Fruit fly (Drosophila melanogaster) whole organism, pupa: Measurements from ENCODE around the gene CG15546.

Experiments used
- CG10348 ChIP-seq: fragments of 200-800 bp; sonication (Bioruptor generic); IDR thresholded peaks from 2 replicates; pipeline ENCODE4 v1.3.6; 2022; ENCODE audit warnings: missing biosample characterization, missing genetic modification characterization
- CG12605 ChIP-seq: fragments of 200-800 bp; sonication (Bioruptor generic); IDR thresholded peaks from 2 replicates; pipeline ENCODE4 v1.3.6; 2022; ENCODE audit warnings: missing biosample characterization, missing genetic modification characterization
- CG13204 ChIP-seq: fragments of 200-800 bp; sonication (Bioruptor generic); optimal IDR thresholded peaks from 2 replicates; lab custom pipeline; 2018; ENCODE audit warnings: missing biosample characterization, mild to moderate bottlenecking, missing genetic modification characterization, moderate library complexity
- CG14655 ChIP-seq: fragments of 200-800 bp; sonication (Bioruptor generic); optimal IDR thresholded peaks from 3 replicates; lab custom pipeline; 2017; ENCODE audit warnings: mild to moderate bottlenecking, missing biosample characterization, missing genetic modification reagents, missing genetic modification characterization
- CG15710 ChIP-seq: fragments of 200-800 bp; sonication (Bioruptor generic); optimal IDR thresholded peaks from 2 replicates; lab custom pipeline; 2018; ENCODE audit warnings: missing biosample characterization, mild to moderate bottlenecking, missing genetic modification characterization, moderate library complexity
- CG17806 ChIP-seq: fragments of 200-800 bp; sonication (Bioruptor generic); optimal IDR thresholded peaks from 2 replicates; lab custom pipeline; 2018; ENCODE audit warnings: missing biosample characterization, mild to moderate bottlenecking, missing genetic modification characterization, moderate library complexity
- CG32121 ChIP-seq: fragments of 200-800 bp; sonication (Bioruptor generic); IDR thresholded peaks from 2 replicates; pipeline ENCODE4 v1.3.6; 2022; ENCODE audit warnings: missing biosample characterization, missing genetic modification characterization
- CG34367 ChIP-seq: fragments of 200-800 bp; sonication (Bioruptor generic); optimal IDR thresholded peaks from 2 replicates; lab custom pipeline; 2018; ENCODE audit warnings: missing biosample characterization, mild to moderate bottlenecking, missing genetic modification characterization
- CG4496 ChIP-seq: fragments of 200-800 bp; sonication (Bioruptor generic); IDR thresholded peaks from 3 replicates; pipeline ENCODE4 v1.3.6; 2022; ENCODE audit warnings: missing biosample characterization, missing genetic modification characterization
- CG8159 ChIP-seq: fragments of 200-800 bp; sonication (Bioruptor generic); optimal IDR thresholded peaks from 3 replicates; lab custom pipeline; 2018; ENCODE audit warnings: missing biosample characterization, mild to moderate bottlenecking, missing genetic modification characterization, moderate library complexity
- CG8301 ChIP-seq: fragments of 200-800 bp; sonication (Bioruptor generic); optimal IDR thresholded peaks from 2 replicates; lab custom pipeline; 2018; ENCODE audit warnings: missing biosample characterization, mild to moderate bottlenecking, missing genetic modification characterization
- CG9948 ChIP-seq: fragments of 200-800 bp; sonication (Bioruptor generic); optimal IDR thresholded peaks from 2 replicates; lab custom pipeline; 2018; ENCODE audit warnings: missing biosample characterization, mild to moderate bottlenecking, missing genetic modification characterization, moderate library complexity
- D1 ChIP-seq: fragments of 200-800 bp; sonication (Bioruptor generic); optimal IDR thresholded peaks from 2 replicates; lab custom pipeline; 2018; ENCODE audit warnings: missing biosample characterization, mild to moderate bottlenecking, missing genetic modification characterization, moderate library complexity
- EcR ChIP-seq: fragments of 200-800 bp; sonication (Bioruptor generic); optimal IDR thresholded peaks from 3 replicates; lab custom pipeline; 2019; ENCODE audit warnings: missing biosample characterization, missing genetic modification characterization, mild to moderate bottlenecking, moderate library complexity, missing genetic modification reagents
- Ets98B ChIP-seq: fragments of 200-800 bp; sonication (Bioruptor generic); IDR thresholded peaks from 2 replicates; pipeline ENCODE4 v1.3.6; 2022; ENCODE audit warnings: missing biosample characterization, missing genetic modification characterization
- Pif1A ChIP-seq: fragments of 200-800 bp; sonication (Bioruptor generic); optimal IDR thresholded peaks from 3 replicates; lab custom pipeline; 2016; ENCODE audit warnings: missing biosample characterization, missing genetic modification characterization
- Pif1B ChIP-seq: fragments of 200-800 bp; sonication (Bioruptor generic); optimal IDR thresholded peaks from 3 replicates; lab custom pipeline; 2016; ENCODE audit warnings: missing biosample characterization, missing genetic modification characterization
- Snoo ChIP-seq: fragments of 200-800 bp; sonication (Bioruptor generic); optimal IDR thresholded peaks from 3 replicates; lab custom pipeline; 2017; ENCODE audit warnings: missing biosample characterization, mild to moderate bottlenecking, missing genetic modification characterization, inconsistent platforms
- fd96Ca ChIP-seq: fragments of 200-800 bp; sonication (Bioruptor generic); IDR thresholded peaks from 3 replicates; pipeline ENCODE4 v1.3.6; 2022; ENCODE audit warnings: missing biosample characterization, missing genetic modification characterization
- gl ChIP-seq: fragments of 200-800 bp; sonication (Bioruptor generic); optimal IDR thresholded peaks from 2 replicates; lab custom pipeline; 2018; ENCODE audit warnings: missing biosample characterization, mild to moderate bottlenecking, missing genetic modification characterization
- rn ChIP-seq: fragments of 200-800 bp; sonication (Bioruptor generic); IDR thresholded peaks from 2 replicates; pipeline ENCODE4 v1.3.6; 2022; ENCODE audit warnings: missing biosample characterization, missing genetic modification characterization

CG15546 gene

DNA sequence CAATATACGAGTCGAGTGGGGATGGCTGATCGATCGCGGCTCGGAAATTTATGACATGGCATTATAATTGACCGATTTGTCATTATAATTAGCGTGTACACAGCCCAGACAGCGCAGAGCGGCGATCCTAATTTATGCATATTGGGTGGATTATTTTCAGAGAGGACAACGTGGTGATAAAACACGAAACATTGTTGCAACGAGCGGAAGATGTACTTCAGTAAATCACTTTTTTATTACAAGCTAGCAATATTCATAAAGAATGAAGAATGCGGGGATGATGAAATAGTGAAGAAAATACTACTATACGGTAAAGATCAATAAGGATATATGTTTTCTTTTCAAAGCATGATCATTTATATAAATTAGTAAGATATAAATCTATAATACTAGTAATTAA is 31.6 kb downstream of the CG15546 start:
- TF ChIP-seq D1, result no peak
- no peak for TF ChIP-seq Ets98B (GFP tag; lab: Robert Waterston, UW)
- no peak for TF ChIP-seq CG10348 (GFP tag; lab: Robert Waterston, UW)
- no peak for TF ChIP-seq Pif1A (GFP tag; lab: Kevin White, UChicago)
- TF ChIP-seq CG32121, result no peak
- no peak for TF ChIP-seq CG15710
- TF ChIP-seq CG13204 (GFP tag; lab: Kevin White, UChicago), result no peak
- TF ChIP-seq, all 21 proteins: peak for 0

DNA sequence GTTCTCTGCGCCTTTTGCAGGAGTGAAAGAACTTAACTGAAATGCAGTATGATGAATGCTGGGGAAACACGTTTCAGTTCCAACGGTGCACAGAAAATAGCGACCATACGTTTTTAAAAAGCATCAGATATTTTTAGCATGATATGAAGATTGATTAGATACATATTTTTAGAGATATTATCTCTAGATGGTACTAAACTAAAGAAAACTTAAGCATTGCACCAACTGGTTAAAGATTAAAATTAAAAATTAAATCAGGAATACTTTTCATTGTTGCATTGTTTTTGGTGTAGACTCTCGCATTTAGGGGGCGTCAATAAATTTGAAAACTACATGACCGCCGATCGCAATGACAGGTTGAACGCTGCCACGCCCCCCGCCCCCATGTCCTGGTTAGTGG is 32.3 kb downstream of the CG15546 start:
- TF ChIP-seq CG32121 (no peak), fd96Ca (GFP tag; lab: Robert Waterston, UW) (no peak), CG12605 (GFP tag; lab: Robert Waterston, UW) (no peak), D1 (no peak), CG15710 (peak; percentile 69), CG34367 (tag; lab: Kevin White, UChicago) (peak; percentile 38), Ets98B (GFP tag; lab: Robert Waterston, UW) (no peak), CG4496 (GFP tag; lab: Robert Waterston, UW) (no peak), CG8159 (tag; lab: Kevin White, UChicago) (peak; percentile 72), CG9948 (peak; percentile 34), CG10348 (GFP tag; lab: Robert Waterston, UW) (no peak), rn (GFP tag; lab: Robert Waterston, UW) (no peak), Pif1A (GFP tag; lab: Kevin White, UChicago) (no peak), Pif1B (GFP tag; lab: Kevin White, UChicago) (peak; percentile 10), CG13204 (GFP tag; lab: Kevin White, UChicago) (no peak), Snoo (tag; lab: Kevin White, UChicago) (no peak), CG14655 (GFP tag; lab: Kevin White, UChicago) (no peak), CG8301 (tag; lab: Kevin White, UChicago) (no peak), CG17806 (tag; lab: Kevin White, UChicago) (peak; percentile 53), EcR (GFP tag; lab: Kevin White, UChicago) (no peak), gl (tag; lab: Kevin White, UChicago) (no peak)
- TF ChIP-seq, all 21 proteins: peak for 6

DNA sequence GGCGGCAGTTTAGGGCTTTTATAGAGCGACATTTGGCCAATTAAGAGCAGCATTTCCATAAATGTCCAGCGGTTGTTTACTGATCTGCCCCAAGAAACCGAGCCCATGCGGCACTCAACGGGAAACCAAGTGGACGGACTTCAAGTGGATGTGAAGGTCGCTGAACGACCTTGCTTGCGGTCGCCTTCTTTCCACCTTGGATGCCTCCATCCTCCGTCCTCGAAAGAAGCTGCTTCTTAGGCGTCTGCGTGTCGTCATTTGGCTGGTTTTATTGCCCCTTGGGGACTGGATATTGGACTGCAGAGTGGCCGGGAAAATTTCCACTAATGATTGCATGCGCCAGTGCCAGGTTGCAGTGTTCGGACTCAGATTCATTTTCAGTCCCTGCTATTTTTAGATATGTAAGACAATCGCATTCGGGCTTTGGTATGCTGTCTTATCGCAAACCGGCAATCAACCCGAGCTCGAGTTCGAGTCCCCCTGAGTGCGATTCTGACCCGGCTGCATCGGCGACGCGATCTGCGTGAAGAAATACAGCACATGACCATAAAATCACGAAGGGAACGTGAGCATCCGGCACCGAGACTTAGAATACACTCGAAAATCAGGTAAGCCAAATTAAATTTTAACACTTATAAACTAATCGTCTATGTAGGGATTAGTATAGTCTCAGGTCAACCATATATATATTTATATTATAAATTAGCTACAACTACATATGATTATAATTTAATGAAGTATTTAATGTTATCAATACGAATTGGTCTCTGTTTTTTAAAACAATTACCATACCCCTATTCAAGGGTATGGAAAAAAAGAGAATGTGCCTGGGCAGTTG is 33.1 kb downstream of the CG15546 start:
- TF ChIP-seq CG34367 (tag; lab: Kevin White, UChicago) (peak; percentile 81), CG9948 (peak; percentile 81), CG13204 (GFP tag; lab: Kevin White, UChicago) (peak; percentile 29), CG4496 (GFP tag; lab: Robert Waterston, UW) (no peak; the same call in 2 of the 3 replicates), CG8159 (tag; lab: Kevin White, UChicago) (peak; percentile 89), CG12605 (GFP tag; lab: Robert Waterston, UW) (no peak), gl (tag; lab: Kevin White, UChicago) (peak; percentile 14), D1 (peak; percentile 84), fd96Ca (GFP tag; lab: Robert Waterston, UW) (no peak), Pif1A (GFP tag; lab: Kevin White, UChicago) (peak; percentile 38), Ets98B (GFP tag; lab: Robert Waterston, UW) (no peak), EcR (GFP tag; lab: Kevin White, UChicago) (peak; percentile 94), CG32121 (no peak), CG14655 (GFP tag; lab: Kevin White, UChicago) (peak; percentile 48), rn (GFP tag; lab: Robert Waterston, UW) (no peak), Snoo (tag; lab: Kevin White, UChicago) (peak; percentile 74), CG17806 (tag; lab: Kevin White, UChicago) (peak; percentile 76), CG8301 (tag; lab: Kevin White, UChicago) (peak; percentile 15), Pif1B (GFP tag; lab: Kevin White, UChicago) (peak; percentile 56), CG15710 (peak; percentile 86), CG10348 (GFP tag; lab: Robert Waterston, UW) (no peak)

DNA sequence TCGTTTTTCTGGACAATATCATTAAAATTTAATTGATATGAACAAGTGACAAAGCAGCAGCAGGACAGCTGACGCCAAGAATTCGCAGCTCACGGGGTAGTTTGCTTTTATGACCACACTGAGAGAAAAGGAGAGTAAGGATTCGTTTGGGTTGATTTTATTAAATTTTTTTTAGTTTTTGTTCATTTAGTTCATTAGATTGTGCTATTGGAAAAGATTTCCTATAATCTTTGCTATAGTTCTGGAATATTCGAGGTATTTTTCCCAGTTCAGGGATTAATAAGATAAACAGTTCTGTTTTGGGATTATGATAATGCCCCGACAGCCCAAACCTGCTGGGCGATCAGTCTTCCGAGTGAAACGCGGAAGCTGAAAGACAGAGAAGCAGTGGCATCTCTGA is 33.8 kb downstream of the CG15546 start:
- peak; percentile 89 for TF ChIP-seq CG8159 (tag; lab: Kevin White, UChicago)
- peak; percentile 58 for TF ChIP-seq Snoo (tag; lab: Kevin White, UChicago)
- TF ChIP-seq CG15710, result peak; percentile 83
- TF ChIP-seq EcR (GFP tag; lab: Kevin White, UChicago), result no peak
- peak; percentile 63 for TF ChIP-seq Pif1A (GFP tag; lab: Kevin White, UChicago)
- TF ChIP-seq CG8301 (tag; lab: Kevin White, UChicago), result peak; percentile 27
- no peak for TF ChIP-seq rn (GFP tag; lab: Robert Waterston, UW)
- no peak for TF ChIP-seq CG13204 (GFP tag; lab: Kevin White, UChicago)
- peak; percentile 51 for TF ChIP-seq CG14655 (GFP tag; lab: Kevin White, UChicago)
- no peak for TF ChIP-seq CG10348 (GFP tag; lab: Robert Waterston, UW)
- no peak for TF ChIP-seq CG12605 (GFP tag; lab: Robert Waterston, UW)
- TF ChIP-seq CG17806 (tag; lab: Kevin White, UChicago), result peak; percentile 82
- no peak for TF ChIP-seq Ets98B (GFP tag; lab: Robert Waterston, UW)
- peak; percentile 70 for TF ChIP-seq CG34367 (tag; lab: Kevin White, UChicago)
- peak; percentile 34; the same call in 1 of the 3 replicates for TF ChIP-seq CG4496 (GFP tag; lab: Robert Waterston, UW)
- no peak for TF ChIP-seq CG32121
- 0 out of 3 replicates have a peak, but pooled peaks have one; percentile 7 for TF ChIP-seq fd96Ca (GFP tag; lab: Robert Waterston, UW)
- no peak for TF ChIP-seq gl (tag; lab: Kevin White, UChicago)
- no peak for TF ChIP-seq D1
- TF ChIP-seq Pif1B (GFP tag; lab: Kevin White, UChicago), result peak; percentile 25
- TF ChIP-seq CG9948, result peak; percentile 76
